Worm (Caenorhabditis elegans): ENCODE measurements around the gene btb-22.

btb-22 gene

DNA sequence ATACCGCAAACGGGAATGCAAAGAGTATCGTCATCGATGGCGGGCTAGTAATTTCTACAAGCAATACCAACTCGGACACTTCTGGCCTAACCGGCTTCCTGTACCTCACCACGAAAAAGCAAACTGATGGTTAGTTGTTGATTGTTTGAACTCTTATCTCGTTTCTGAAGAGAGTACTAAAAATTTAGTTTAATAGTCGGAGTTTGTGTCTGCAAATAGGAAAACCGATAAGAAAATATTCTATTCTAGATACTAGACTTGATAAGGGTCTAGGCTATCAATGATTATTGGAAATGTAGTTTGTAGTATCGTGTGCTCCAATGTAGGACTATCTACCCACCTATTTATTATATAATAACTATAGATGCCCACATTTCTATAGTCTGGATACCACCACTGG lies 19.3 kb downstream of the btb-22 start:
- TF ChIP-seq nhr-76 (tag; optimal IDR thresholded peaks at IDR 0.05) (no peak), mep-1 (tag; optimal IDR thresholded peaks at IDR 0.05) (no peak), dve-1 (tag; optimal IDR thresholded peaks at IDR 0.05; ENCODE audit: insufficient read depth) (peak; percentile 23), pqm-1 (tag; optimal IDR thresholded peaks at IDR 0.05) (peak; percentile 33), php-3 (GFP tag; IDR thresholded peaks at IDR 0.05) (peak; percentile 87), nhr-28 (tag; optimal IDR thresholded peaks at IDR 0.05) (peak; percentile 68), dmd-6 (GFP tag; IDR thresholded peaks at IDR 0.05) (peak; percentile 73), dmd-9 (GFP tag; IDR thresholded peaks at IDR 0.05) (no peak), hlh-11 (tag; optimal IDR thresholded peaks at IDR 0.05) (peak; percentile 43), daf-16 (GFP tag; optimal IDR thresholded peaks at IDR 0.05) (no peak), daf-16 (tag; optimal IDR thresholded peaks at IDR 0.05) (peak; percentile 20)

DNA sequence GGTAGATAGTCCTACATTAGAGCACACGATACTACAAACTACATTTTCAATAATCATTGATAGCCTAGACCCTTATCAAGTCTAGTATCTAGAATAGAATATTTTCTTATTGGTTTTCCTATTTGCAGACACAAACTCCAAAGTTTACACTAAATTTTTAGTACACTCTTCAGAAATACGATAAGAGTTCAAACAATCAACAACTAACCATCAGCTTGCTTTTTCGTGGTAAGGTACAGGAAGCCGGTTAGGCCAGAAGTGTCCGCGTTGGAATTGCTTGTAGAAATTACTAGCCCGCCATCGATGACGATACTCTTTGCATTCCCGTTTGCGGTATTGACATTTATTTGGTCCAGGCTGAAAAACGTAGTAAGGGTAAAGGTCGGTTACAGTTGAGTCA lies 22.7 kb downstream of the btb-22 start, which contains the start of gene Y46D2A.1:
TSS of gene Y46D2A.1 (plus strand) at position 301 of the 400 bp plus-strand sequence.
- TF ChIP-seq dmd-6 (GFP tag; IDR thresholded peaks at IDR 0.05) (0 out of 2 replicates have a peak, but pooled peaks have one; percentile 12), snpc-1.2 (GFP tag; IDR thresholded peaks at IDR 0.05) (no peak), nhr-28 (tag; optimal IDR thresholded peaks at IDR 0.05) (peak; percentile 22)

DNA sequence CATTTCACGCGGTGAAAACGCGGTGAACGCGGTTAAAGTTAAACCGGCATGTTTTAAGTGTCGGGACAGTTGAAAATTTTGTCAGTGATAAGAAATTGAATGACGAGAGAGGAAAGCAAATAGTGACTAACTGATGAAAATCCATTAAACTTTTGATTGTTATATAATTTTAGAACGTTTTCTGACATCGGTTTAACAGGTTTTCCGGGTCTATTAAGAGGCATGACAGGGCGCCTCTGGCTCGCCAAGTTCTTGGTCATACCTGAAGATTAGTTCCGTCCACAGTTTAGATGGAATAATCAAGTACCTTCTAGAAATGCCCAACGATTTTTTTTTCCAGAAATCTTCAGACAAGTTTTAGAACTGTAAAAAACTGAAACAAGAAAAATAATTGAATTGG lies 23.6 kb downstream of the btb-22 start, which contains the start of gene Y46D2A.2:
TSS of gene Y46D2A.2 (minus strand) at position 101 of the 400 bp plus-strand sequence.
- TF ChIP-seq lin-15B (tag; optimal IDR thresholded peaks at IDR 0.05) (no peak), F26F4.8 (GFP tag; conservative IDR thresholded peaks at IDR 0.05) (no peak), zfp-3 (GFP tag; conservative IDR thresholded peaks at IDR 0.05) (no peak), vab-7 (GFP tag; IDR thresholded peaks at IDR 0.05) (no peak), ama-1 (optimal IDR thresholded peaks at IDR 0.05) (no peak)

DNA sequence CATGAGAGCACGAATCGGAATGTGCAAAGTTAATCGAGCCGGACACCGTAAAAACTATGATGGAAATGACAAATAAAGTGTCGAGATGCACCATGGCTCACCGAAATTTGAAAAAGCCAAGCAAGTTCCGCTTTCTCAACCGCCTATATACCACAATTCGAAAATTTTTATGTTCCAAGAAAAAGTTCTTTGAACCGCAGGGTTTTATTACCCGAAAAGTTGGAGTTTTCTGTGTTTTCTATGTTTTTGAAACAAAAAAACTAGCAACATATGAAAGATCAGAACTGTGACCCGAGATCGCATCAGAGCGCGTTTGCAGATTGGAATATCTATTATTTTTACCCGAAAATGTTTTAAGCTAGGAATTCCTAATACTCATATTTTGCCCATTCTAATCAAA lies 27.5 kb downstream of the btb-22 start, which contains the start of gene Y46D2A.3:
TSS of gene Y46D2A.3 (minus strand) at position 101 of the 400 bp plus-strand sequence.
- TF ChIP-seq cey-2 (tag; optimal IDR thresholded peaks at IDR 0.05; ENCODE audit: borderline replicate concordance, insufficient read depth) = no peak
- TF ChIP-seq mes-2 (tag; optimal IDR thresholded peaks at IDR 0.05; ENCODE audit: poor library complexity, severe bottlenecking) = no peak
- TF ChIP-seq fos-1 (tag; optimal IDR thresholded peaks at IDR 0.05) = no peak
- no peak for TF ChIP-seq nhr-237 (tag; optimal IDR thresholded peaks at IDR 0.05)
- no peak for TF ChIP-seq F10B5.3 (tag; optimal IDR thresholded peaks at IDR 0.05)
- TF ChIP-seq zag-1 (tag; optimal IDR thresholded peaks at IDR 0.05) = no peak
- no peak for TF ChIP-seq unc-130 (GFP tag; optimal IDR thresholded peaks at IDR 0.05)
- TF ChIP-seq ceh-32 (tag; optimal IDR thresholded peaks at IDR 0.05; ENCODE audit: poor library complexity) = no peak
- no peak for TF ChIP-seq nhr-10 (tag; optimal IDR thresholded peaks at IDR 0.05)
- TF ChIP-seq Y48G9A.11 (GFP tag; IDR thresholded peaks at IDR 0.05) = no peak

DNA sequence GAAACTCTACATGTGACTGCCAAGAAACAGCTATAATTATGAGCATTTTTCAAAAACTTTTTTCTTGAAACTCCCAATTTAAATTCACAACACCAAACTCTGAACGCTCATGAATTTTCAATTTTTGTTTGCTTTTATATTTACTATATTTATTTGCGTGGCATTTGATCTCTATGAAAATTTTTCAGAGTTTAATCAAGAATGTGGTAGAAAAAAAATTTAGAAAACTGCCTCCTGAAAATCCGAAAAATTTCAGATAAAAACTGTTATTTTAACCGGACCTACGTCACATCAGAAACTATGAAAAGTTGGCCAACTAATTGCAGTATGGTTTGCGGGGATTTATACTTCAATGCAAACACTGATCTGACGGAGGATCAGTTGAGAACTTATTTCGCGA lies 32.5 kb downstream of the btb-22 start, which contains the start of gene irld-27:
TSS of gene irld-27 (plus strand) at position 301 of the 400 bp plus-strand sequence.
- TF ChIP-seq nhr-76 (tag; optimal IDR thresholded peaks at IDR 0.05) (no peak), lir-3 (tag; optimal IDR thresholded peaks at IDR 0.05) (no peak), set-16 (GFP tag; IDR thresholded peaks at IDR 0.05) (no peak), tra-1 (GFP tag; IDR thresholded peaks at IDR 0.05) (no peak), mxl-2 (GFP tag; conservative IDR thresholded peaks at IDR 0.05) (no peak), Y5F2A.4 (GFP tag; optimal IDR thresholded peaks at IDR 0.05) (no peak), duxl-1 (tag; optimal IDR thresholded peaks at IDR 0.05; ENCODE audit: poor library complexity) (no peak), gei-8 (GFP tag; optimal IDR thresholded peaks at IDR 0.05) (no peak), aly-2 (tag; optimal IDR thresholded peaks at IDR 0.05) (no peak), unc-130 (GFP tag; optimal IDR thresholded peaks at IDR 0.05) (no peak), pha-4 (GFP tag; IDR thresholded peaks at IDR 0.05) (no peak), pha-4 (tag; optimal IDR thresholded peaks at IDR 0.05) (no peak), jun-1 (tag; optimal IDR thresholded peaks at IDR 0.05) (no peak), nhr-48 (tag; optimal IDR thresholded peaks at IDR 0.05) (no peak), rbr-2 (tag; optimal IDR thresholded peaks at IDR 0.05) (no peak), zfp-3 (GFP tag; conservative IDR thresholded peaks at IDR 0.05) (no peak), nhr-102 (tag; optimal IDR thresholded peaks at IDR 0.05) (no peak), daf-16 (GFP tag; optimal IDR thresholded peaks at IDR 0.05) (no peak), daf-16 (tag; optimal IDR thresholded peaks at IDR 0.05) (no peak), lin-1 (GFP tag; IDR thresholded peaks at IDR 0.05) (no peak), D1046.2 (GFP tag; IDR thresholded peaks at IDR 0.05) (no peak), nhr-28 (tag; optimal IDR thresholded peaks at IDR 0.05) (no peak)
